Fruit fly (Drosophila melanogaster): Measurements from ENCODE around the gene CG42359.
A peak's percentile ranks its signal among the peaks of the same experiment; 100 is the strongest.

Gene CG42359

dm6 chr3R:19181214-19181613, 19.1 kb upstream of the CG42359 start (continued):
- TF ChIP-seq CG11723 (GFP tag; optimal IDR thresholded peaks at IDR 0.05) (no peak), GATAe (GFP tag; conservative IDR thresholded peaks at IDR 0.05) (no peak), CG6683 (GFP tag; optimal IDR thresholded peaks at IDR 0.05) (no peak), CG13296 (GFP tag; optimal IDR thresholded peaks at IDR 0.05) (peak; percentile 10), tio (GFP tag; optimal IDR thresholded peaks at IDR 0.05) (no peak), CG16813 (GFP tag; IDR thresholded peaks at IDR 0.05; ENCODE audit: partially characterized antibody) (no peak), CG18262 (tag; optimal IDR thresholded peaks at IDR 0.05) (peak; percentile 4), crc (GFP tag; optimal IDR thresholded peaks at IDR 0.05) (no peak), CG13894 (tag; optimal IDR thresholded peaks at IDR 0.05) (no peak), sqz (GFP tag; optimal IDR thresholded peaks at IDR 0.05) (no peak), ind (GFP tag; optimal IDR thresholded peaks at IDR 0.05) (no peak), CG12104 (GFP tag; optimal IDR thresholded peaks at IDR 0.05) (no peak), D19B (GFP tag; optimal IDR thresholded peaks at IDR 0.05) (no peak), CG2202 (tag; optimal IDR thresholded peaks at IDR 0.05) (no peak), CG17186 (GFP tag; optimal IDR thresholded peaks at IDR 0.05) (no peak), bsh (GFP tag; optimal IDR thresholded peaks at IDR 0.05) (peak in 1 of 2 experiments; percentile 52), CG4424 (GFP tag; optimal IDR thresholded peaks at IDR 0.05) (no peak), Max (GFP tag; optimal IDR thresholded peaks at IDR 0.05) (no peak), lov (optimal IDR thresholded peaks at IDR 0.05) (no peak), lov (GFP tag; IDR thresholded peaks at IDR 0.05) (no peak), CrebB (tag; optimal IDR thresholded peaks at IDR 0.05) (no peak), CG32767 (GFP tag; IDR thresholded peaks at IDR 0.05) (no peak), CG8388 (GFP tag; optimal IDR thresholded peaks at IDR 0.05) (no peak), sna (GFP tag; IDR thresholded peaks at IDR 0.05; ENCODE audit: partially characterized antibody) (no peak), CG13624 (GFP tag; optimal IDR thresholded peaks at IDR 0.05) (no peak), chif (GFP tag; optimal IDR thresholded peaks at IDR 0.05) (no peak), CG17568 (GFP tag; optimal IDR thresholded peaks at IDR 0.05) (no peak), ci (GFP tag; IDR thresholded peaks at IDR 0.05) (no peak), her (GFP tag; optimal IDR thresholded peaks at IDR 0.05) (no peak), row (GFP tag; IDR thresholded peaks at IDR 0.05) (no peak), ac (GFP tag; optimal IDR thresholded peaks at IDR 0.05) (no peak), Drgx (GFP tag; IDR thresholded peaks at IDR 0.05) (peak; percentile 67; the same call in 1 of the 2 replicates), slp2 (GFP tag; optimal IDR thresholded peaks at IDR 0.05) (no peak), CG1233 (GFP tag; optimal IDR thresholded peaks at IDR 0.05) (no peak), CG6654 (GFP tag; optimal IDR thresholded peaks at IDR 0.05) (no peak), ato (GFP tag; IDR thresholded peaks at IDR 0.05; ENCODE audit: partially characterized antibody) (no peak), B-H1 (GFP tag; IDR thresholded peaks at IDR 0.05) (no peak), HHEX (GFP tag; optimal IDR thresholded peaks at IDR 0.05) (no peak), tap (tag; optimal IDR thresholded peaks at IDR 0.05) (no peak), vfl (GFP tag; optimal IDR thresholded peaks at IDR 0.05) (no peak), CG1792 (GFP tag; optimal IDR thresholded peaks at IDR 0.05) (no peak), so (GFP tag; IDR thresholded peaks at IDR 0.05) (no peak), bab2 (GFP tag; optimal IDR thresholded peaks at IDR 0.05) (no peak), CG2120 (GFP tag; optimal IDR thresholded peaks at IDR 0.05) (peak; percentile 12), CG17359 (tag; optimal IDR thresholded peaks at IDR 0.05) (peak; percentile 36), CG3995 (GFP tag; optimal IDR thresholded peaks at IDR 0.05) (no peak), MBD-R2 (GFP tag; IDR thresholded peaks at IDR 0.05) (no peak), az2 (GFP tag; optimal IDR thresholded peaks at IDR 0.05) (no peak), CG9609 (GFP tag; optimal IDR thresholded peaks at IDR 0.05) (no peak), insv (GFP tag; optimal IDR thresholded peaks at IDR 0.05) (no peak), Gsc (GFP tag; IDR thresholded peaks at IDR 0.05) (no peak), CG31388 (GFP tag; optimal IDR thresholded peaks at IDR 0.05) (no peak), sim (GFP tag; IDR thresholded peaks at IDR 0.05) (no peak)
